Fruit fly (Drosophila melanogaster): ENCODE data around the gene CG31528.

CG31528 gene

dm6 chr3R:4416138-4416537 lies at the start of gene CG31528:
TSS of gene CG31528 (plus strand) at chr3R:4416438.
- TF ChIP-seq h (optimal IDR thresholded peaks at IDR 0.05) (no peak), insv (optimal IDR thresholded peaks at IDR 0.05) (no peak), Sin3A (optimal IDR thresholded peaks at IDR 0.05) (no peak), psq (optimal IDR thresholded peaks at IDR 0.05) (no peak), Myc (optimal IDR thresholded peaks at IDR 0.05) (no peak), ttk (optimal IDR thresholded peaks at IDR 0.05) (no peak)

- TF ChIP-seq psq (optimal IDR thresholded peaks at IDR 0.05), result no peak
- TF ChIP-seq Myc (optimal IDR thresholded peaks at IDR 0.05), result no peak
Observed at dm6 chr3R:4378363-4379354, 37.6 kb upstream of the CG31528 start, which contains the start of gene Sfxn1-3. TSS of gene Sfxn1-3 (plus strand) at chr3R:4378600.

dm6 chr3R:4381079-4381919 lies 34.9 kb upstream of the CG31528 start, which contains the start of gene Cont:
TSS of gene Cont (plus strand) at chr3R:4381306.
- TF ChIP-seq psq (optimal IDR thresholded peaks at IDR 0.05) (no peak), insv (optimal IDR thresholded peaks at IDR 0.05) (no peak), Myc (optimal IDR thresholded peaks at IDR 0.05) (no peak), h (optimal IDR thresholded peaks at IDR 0.05) (no peak)

dm6 chr3R:4382165-4382564 lies 34.1 kb upstream of the CG31528 start:
- TF ChIP-seq insv (optimal IDR thresholded peaks at IDR 0.05) (no peak), Myc (optimal IDR thresholded peaks at IDR 0.05) (no peak), Sin3A (optimal IDR thresholded peaks at IDR 0.05) (no peak), h (optimal IDR thresholded peaks at IDR 0.05) (no peak)

- TF ChIP-seq Myc (optimal IDR thresholded peaks at IDR 0.05) (no peak), insv (optimal IDR thresholded peaks at IDR 0.05) (no peak), psq (optimal IDR thresholded peaks at IDR 0.05) (no peak), ttk (optimal IDR thresholded peaks at IDR 0.05) (no peak), h (optimal IDR thresholded peaks at IDR 0.05) (no peak), Sin3A (optimal IDR thresholded peaks at IDR 0.05) (no peak)
Observed at dm6 chr3R:4387490-4387889, 28.7 kb upstream of the CG31528 start, which contains the start of gene tub. TSS of gene tub (plus strand) at chr3R:4387742.

dm6 chr3R:4390133-4390532 lies 26.1 kb upstream of the CG31528 start, which contains the start of gene CG14646:
TSS of gene CG14646 (plus strand) at chr3R:4390366.
- TF ChIP-seq h (optimal IDR thresholded peaks at IDR 0.05) (no peak), Sin3A (optimal IDR thresholded peaks at IDR 0.05) (no peak), ttk (optimal IDR thresholded peaks at IDR 0.05) (no peak), Myc (optimal IDR thresholded peaks at IDR 0.05) (no peak), psq (optimal IDR thresholded peaks at IDR 0.05) (no peak), insv (optimal IDR thresholded peaks at IDR 0.05) (no peak)

dm6 chr3R:4394117-4394516 lies 22.1 kb upstream of the CG31528 start, which contains the start of gene CG34112:
TSS of gene CG34112 (minus strand) at chr3R:4394259.
- no peak for TF ChIP-seq Myc (optimal IDR thresholded peaks at IDR 0.05)
- no peak for TF ChIP-seq ttk (optimal IDR thresholded peaks at IDR 0.05)
- TF ChIP-seq Sin3A (optimal IDR thresholded peaks at IDR 0.05), result no peak

- TF ChIP-seq Myc (optimal IDR thresholded peaks at IDR 0.05) (no peak), ttk (optimal IDR thresholded peaks at IDR 0.05) (no peak), insv (optimal IDR thresholded peaks at IDR 0.05) (no peak), Sin3A (optimal IDR thresholded peaks at IDR 0.05) (no peak), psq (optimal IDR thresholded peaks at IDR 0.05) (no peak), h (optimal IDR thresholded peaks at IDR 0.05) (no peak)
Observed at dm6 chr3R:4394654-4395581, 21.3 kb upstream of the CG31528 start.

- no peak for TF ChIP-seq psq (optimal IDR thresholded peaks at IDR 0.05)
- TF ChIP-seq insv (optimal IDR thresholded peaks at IDR 0.05), result no peak
- TF ChIP-seq ttk (optimal IDR thresholded peaks at IDR 0.05), result no peak
- TF ChIP-seq Myc (optimal IDR thresholded peaks at IDR 0.05), result no peak
- no peak for TF ChIP-seq Sin3A (optimal IDR thresholded peaks at IDR 0.05)
- TF ChIP-seq h (optimal IDR thresholded peaks at IDR 0.05), result no peak
Observed at dm6 chr3R:4397403-4398079, 18.7 kb upstream of the CG31528 start, which contains the start of gene CG9855. TSS of gene CG9855 (minus strand) at chr3R:4397875.

dm6 chr3R:4399810-4400496 lies 16.3 kb upstream of the CG31528 start:
- no peak for TF ChIP-seq psq (optimal IDR thresholded peaks at IDR 0.05)
- no peak for TF ChIP-seq insv (optimal IDR thresholded peaks at IDR 0.05)
- no peak for TF ChIP-seq h (optimal IDR thresholded peaks at IDR 0.05)
- TF ChIP-seq Sin3A (optimal IDR thresholded peaks at IDR 0.05), result no peak
- no peak for TF ChIP-seq ttk (optimal IDR thresholded peaks at IDR 0.05)
- no peak for TF ChIP-seq Myc (optimal IDR thresholded peaks at IDR 0.05)

Measured in Kc167 (cell line).